Worm (Caenorhabditis elegans) whole organism, L1 larva: ENCODE data around the gene F59D12.3.
A peak's percentile ranks its signal among the peaks of the same experiment; 100 is the strongest.

Experiments used
- C16A3.4 ChIP-seq: fragments of 150-350 bp; optimal IDR thresholded peaks from 2 replicates; lab custom pipeline; 2014; ENCODE audit warnings: missing biosample characterization, missing genetic modification characterization
- F16B12.6 ChIP-seq: fragments of 150-350 bp; optimal IDR thresholded peaks from 2 replicates; lab custom pipeline; 2014; ENCODE audit warnings: missing biosample characterization, missing genetic modification characterization
- aha-1 ChIP-seq: fragments of 150-350 bp; optimal IDR thresholded peaks from 2 replicates; lab custom pipeline; 2014; ENCODE audit warnings: missing biosample characterization, missing genetic modification characterization
- ama-1 ChIP-seq: fragments of 150-350 bp; optimal IDR thresholded peaks from 2 replicates; lab custom pipeline; 2014
- blmp-1 ChIP-seq: fragments of 150-350 bp; optimal IDR thresholded peaks from 2 replicates; lab custom pipeline; 2014; ENCODE audit warnings: missing biosample characterization, missing genetic modification characterization
- ceh-63 ChIP-seq: fragments of 200-800 bp; sonication (Bioruptor generic); optimal IDR thresholded peaks from 2 replicates; lab custom pipeline; 2018; ENCODE audit warnings: mild to moderate bottlenecking, missing genetic modification characterization, missing compliant biosample characterization
- ceh-90 ChIP-seq: sonication (generic microtip); optimal IDR thresholded peaks from 2 replicates; lab custom pipeline; 2016; ENCODE audit warnings: missing genetic modification characterization, missing compliant biosample characterization
- ces-1 ChIP-seq: fragments of 150-350 bp; optimal IDR thresholded peaks from 2 replicates; lab custom pipeline; 2014; ENCODE audit warnings: missing biosample characterization, missing genetic modification reagents, missing genetic modification characterization
- dpl-1 ChIP-seq, 3 experiments: fragments of 150-350 bp in 2 of 3; sonication (generic microtip) in 1 of 3; optimal IDR thresholded peaks; 2 replicates each; lab custom pipeline; 2014 to 2017; ENCODE audit warnings: missing biosample characterization in 3 of 3, missing genetic modification characterization in 3 of 3, missing genetic modification reagents in 3 of 3
- dsc-1 ChIP-seq: sonication (generic microtip); optimal IDR thresholded peaks from 2 replicates; lab custom pipeline; 2016; ENCODE audit warnings: mild to moderate bottlenecking, missing genetic modification characterization, missing compliant biosample characterization
- efl-3 ChIP-seq: fragments of 200-800 bp; sonication (Bioruptor generic); optimal IDR thresholded peaks from 2 replicates; lab custom pipeline; 2018; ENCODE audit warnings: mild to moderate bottlenecking, missing genetic modification characterization, missing compliant biosample characterization
- egl-27 ChIP-seq, 2 experiments: fragments of 150-350 bp in 1 of 2; sonication (generic microtip); optimal IDR thresholded peaks; 3 replicates each; lab custom pipeline; 2017 to 2018; ENCODE audit warnings: missing biosample characterization in 2 of 2, missing genetic modification characterization in 2 of 2, missing genetic modification reagents in 2 of 2
- elt-2 ChIP-seq: sonication (generic microtip); optimal IDR thresholded peaks from 2 replicates; lab custom pipeline; 2016; ENCODE audit warnings: missing genetic modification characterization, mild to moderate bottlenecking, inconsistent platforms, missing compliant biosample characterization, missing genetic modification reagents
- fkh-10 ChIP-seq: sonication (generic microtip); optimal IDR thresholded peaks from 2 replicates; lab custom pipeline; 2017; ENCODE audit warnings: missing biosample characterization, missing genetic modification reagents, missing genetic modification characterization
- fkh-8 ChIP-seq: sonication (generic microtip); optimal IDR thresholded peaks from 2 replicates; lab custom pipeline; 2016; ENCODE audit warnings: mild to moderate bottlenecking, missing genetic modification characterization, missing compliant biosample characterization
- hlh-4 ChIP-seq: sonication (generic microtip); optimal IDR thresholded peaks from 2 replicates; lab custom pipeline; 2016; ENCODE audit warnings: mild to moderate bottlenecking, missing genetic modification characterization, missing compliant biosample characterization
- isw-1 ChIP-seq: fragments of 200-800 bp; sonication (Bioruptor generic); IDR thresholded peaks from 2 replicates; pipeline ENCODE4 v1.3.6; 2022; ENCODE audit warnings: missing genetic modification characterization, missing compliant biosample characterization
- jun-1 ChIP-seq: fragments of 150-350 bp; optimal IDR thresholded peaks from 2 replicates; lab custom pipeline; 2014; ENCODE audit warnings: missing biosample characterization, missing genetic modification reagents, missing genetic modification characterization
- lin-14 ChIP-seq: fragments of 200-800 bp; sonication (Bioruptor generic); optimal IDR thresholded peaks from 2 replicates; lab custom pipeline; 2018; ENCODE audit warnings: mild to moderate bottlenecking, missing genetic modification characterization, moderate library complexity, missing compliant biosample characterization
- lin-15B ChIP-seq: fragments of 150-350 bp; sonication (generic microtip); optimal IDR thresholded peaks from 3 replicates; lab custom pipeline; 2014; ENCODE audit warnings: missing biosample characterization, missing genetic modification characterization
- lin-35 ChIP-seq, 2 experiments: fragments of 150-350 bp; optimal IDR thresholded peaks; 2 replicates each; lab custom pipeline; 2014; ENCODE audit warnings: missing biosample characterization in 2 of 2, missing genetic modification characterization in 2 of 2, missing genetic modification reagents in 2 of 2
- lir-3 ChIP-seq: sonication (generic microtip); optimal IDR thresholded peaks from 2 replicates; lab custom pipeline; 2016; ENCODE audit warnings: mild to moderate bottlenecking, missing genetic modification characterization, moderate library complexity, missing compliant biosample characterization; ENCODE audit not compliant: poor library complexity
- mab-9 ChIP-seq: fragments of 200-800 bp; sonication (Bioruptor generic); IDR thresholded peaks from 2 replicates; pipeline ENCODE4 v1.3.6; 2022; ENCODE audit warnings: missing genetic modification reagents, missing genetic modification characterization, missing compliant biosample characterization
- mdl-1 ChIP-seq, 2 experiments: fragments of 150-350 bp; optimal IDR thresholded peaks; 2 replicates each; lab custom pipeline; 2014 to 2017; ENCODE audit warnings: missing biosample characterization in 2 of 2, missing genetic modification characterization in 2 of 2, inconsistent platforms in 1 of 2
- mef-2 ChIP-seq: fragments of 150-350 bp; optimal IDR thresholded peaks from 2 replicates; lab custom pipeline; 2014; ENCODE audit warnings: missing biosample characterization, missing genetic modification characterization
- nhr-11 ChIP-seq: fragments of 150-350 bp; optimal IDR thresholded peaks from 2 replicates; lab custom pipeline; 2014; ENCODE audit warnings: missing biosample characterization, missing genetic modification characterization
- nhr-19 ChIP-seq: fragments of 200-800 bp; sonication (Bioruptor generic); conservative IDR thresholded peaks from 2 replicates; pipeline ENCODE4 v1.3.6; 2022; ENCODE audit warnings: missing genetic modification characterization, missing compliant biosample characterization
- nhr-20 ChIP-seq: sonication (generic microtip); optimal IDR thresholded peaks from 2 replicates; lab custom pipeline; 2016; ENCODE audit warnings: mild to moderate bottlenecking, missing genetic modification characterization, missing compliant biosample characterization
- nhr-237 ChIP-seq: fragments of 150-350 bp; optimal IDR thresholded peaks from 2 replicates; lab custom pipeline; 2014; ENCODE audit warnings: missing biosample characterization, missing genetic modification characterization
- nhr-28 ChIP-seq: fragments of 150-350 bp; optimal IDR thresholded peaks from 2 replicates; lab custom pipeline; 2014; ENCODE audit warnings: missing biosample characterization, missing genetic modification characterization
- nhr-47 ChIP-seq: sonication (generic microtip); optimal IDR thresholded peaks from 2 replicates; lab custom pipeline; 2016; ENCODE audit warnings: mild to moderate bottlenecking, missing genetic modification characterization, moderate library complexity, missing compliant biosample characterization
- nhr-84 ChIP-seq: sonication (generic microtip); optimal IDR thresholded peaks from 2 replicates; lab custom pipeline; 2017; ENCODE audit warnings: missing biosample characterization, missing genetic modification characterization
- pag-3 ChIP-seq: sonication (generic microtip); optimal IDR thresholded peaks from 2 replicates; lab custom pipeline; 2017; ENCODE audit warnings: missing genetic modification characterization, mild to moderate bottlenecking, missing compliant biosample characterization, antibody characterized with exemption, borderline replicate concordance; ENCODE audit not compliant: insufficient read depth
- pax-3 ChIP-seq: fragments of 200-800 bp; sonication (Bioruptor generic); optimal IDR thresholded peaks from 2 replicates; lab custom pipeline; 2018; ENCODE audit warnings: mild to moderate bottlenecking, missing genetic modification characterization, moderate library complexity, missing compliant biosample characterization
- rnt-1 ChIP-seq: sonication (generic microtip); optimal IDR thresholded peaks from 2 replicates; lab custom pipeline; 2016; ENCODE audit warnings: mild to moderate bottlenecking, missing genetic modification characterization, moderate library complexity, missing compliant biosample characterization
- snpc-4 ChIP-seq: fragments of 150-350 bp; optimal IDR thresholded peaks from 2 replicates; lab custom pipeline; 2014; ENCODE audit warnings: missing biosample characterization, missing genetic modification characterization
- snu-23 ChIP-seq: sonication (generic microtip); optimal IDR thresholded peaks from 2 replicates; lab custom pipeline; 2016; ENCODE audit warnings: missing genetic modification characterization, missing compliant biosample characterization
- sptf-1 ChIP-seq: fragments of 150-350 bp; optimal IDR thresholded peaks from 2 replicates; lab custom pipeline; 2014; ENCODE audit warnings: missing biosample characterization, missing genetic modification characterization
- sup-37 ChIP-seq: fragments of 200-800 bp; sonication (Bioruptor generic); optimal IDR thresholded peaks from 2 replicates; lab custom pipeline; 2018; ENCODE audit warnings: mild to moderate bottlenecking, missing genetic modification characterization, missing compliant biosample characterization
- tbx-2 ChIP-seq: sonication (generic microtip); optimal IDR thresholded peaks from 2 replicates; lab custom pipeline; 2016; ENCODE audit warnings: missing genetic modification characterization, missing compliant biosample characterization
- tlp-1 ChIP-seq: fragments of 150-350 bp; optimal IDR thresholded peaks from 2 replicates; lab custom pipeline; 2014; ENCODE audit warnings: missing biosample characterization, missing genetic modification characterization
- unc-130 ChIP-seq: fragments of 150-350 bp; optimal IDR thresholded peaks from 2 replicates; lab custom pipeline; 2017; ENCODE audit warnings: missing biosample characterization, missing genetic modification characterization, inconsistent platforms
- unc-62 ChIP-seq: fragments of 150-350 bp; optimal IDR thresholded peaks from 2 replicates; lab custom pipeline; 2014; ENCODE audit warnings: missing biosample characterization, missing genetic modification reagents, missing genetic modification characterization
- unc-86 ChIP-seq: sonication (generic microtip); optimal IDR thresholded peaks from 2 replicates; lab custom pipeline; 2016; ENCODE audit warnings: missing genetic modification characterization, missing compliant biosample characterization
- xbp-1 ChIP-seq: sonication (generic microtip); optimal IDR thresholded peaks from 2 replicates; lab custom pipeline; 2016; ENCODE audit warnings: missing genetic modification characterization, missing compliant biosample characterization
- zag-1 ChIP-seq: fragments of 150-350 bp; optimal IDR thresholded peaks from 2 replicates; lab custom pipeline; 2014; ENCODE audit warnings: missing biosample characterization, missing genetic modification characterization
- zip-4 ChIP-seq: fragments of 200-800 bp; sonication (Bioruptor generic); optimal IDR thresholded peaks from 2 replicates; lab custom pipeline; 2018; ENCODE audit warnings: mild to moderate bottlenecking, missing genetic modification characterization, moderate library complexity, missing compliant biosample characterization

F59D12.3 gene

ce11 chrX:15619273-15619672 is 31.5 kb downstream of the F59D12.3 start (continued):
- TF ChIP-seq rnt-1 (tag; lab: Kevin White, UChicago): peak; percentile 36
- TF ChIP-seq nhr-237: no peak
- no peak for TF ChIP-seq ces-1
- no peak for TF ChIP-seq lin-15B (tag; lab: Kevin White, UChicago)
- no peak for TF ChIP-seq mef-2 (tag; lab: Kevin White, UChicago)
- peak; percentile 37 for TF ChIP-seq elt-2 (tag; lab: Kevin White, UChicago)
- TF ChIP-seq xbp-1 (tag; lab: Kevin White, UChicago): no peak
- TF ChIP-seq fkh-10 (GFP tag; lab: Kevin White, UChicago): no peak
- no peak for TF ChIP-seq zip-4
- TF ChIP-seq pag-3: no peak
- no peak for TF ChIP-seq nhr-28 (tag; lab: Kevin White, UChicago)
- TF ChIP-seq unc-86 (tag; lab: Kevin White, UChicago): no peak
- TF ChIP-seq lin-14: peak; percentile 34
- no peak for TF ChIP-seq tbx-2 (tag; lab: Kevin White, UChicago)
- TF ChIP-seq nhr-47: peak; percentile 59
- TF ChIP-seq fkh-8: peak; percentile 62
- no peak for TF ChIP-seq sup-37 (GFP tag; lab: Kevin White, UChicago)
- TF ChIP-seq jun-1 (tag; lab: Kevin White, UChicago): no peak
- no peak for TF ChIP-seq ceh-90
- TF ChIP-seq mab-9 (GFP tag; lab: Robert Waterston, UW): no peak
- no peak for TF ChIP-seq unc-130 (tag; lab: Kevin White, UChicago)
- no peak for TF ChIP-seq ama-1 (lab: Kevin White, UChicago)
- peak; percentile 50 for TF ChIP-seq snu-23 (GFP tag; lab: Kevin White, UChicago)
- TF ChIP-seq isw-1 (GFP tag; lab: Robert Waterston, UW): no peak
- peak; percentile 36 for TF ChIP-seq nhr-19 (GFP tag; lab: Robert Waterston, UW)
- TF ChIP-seq unc-62 (GFP tag; lab: Kevin White, UChicago): no peak
- no peak for TF ChIP-seq egl-27 (tag; optimal IDR thresholded peaks at IDR 0.05; lab: Kevin White, UChicago)
- TF ChIP-seq efl-3 (GFP tag; lab: Kevin White, UChicago): no peak
- TF ChIP-seq zag-1 (tag; lab: Kevin White, UChicago): no peak
- TF ChIP-seq nhr-11 (tag; lab: Kevin White, UChicago): no peak
- no peak for TF ChIP-seq hlh-4 (tag; lab: Kevin White, UChicago)
- no peak for TF ChIP-seq snpc-4 (tag; lab: Kevin White, UChicago)
- TF ChIP-seq nhr-20 (tag; lab: Kevin White, UChicago): peak; percentile 32
- TF ChIP-seq nhr-84 (tag; lab: Kevin White, UChicago): no peak
- peak in 1 of 2 experiments; percentile 27 for TF ChIP-seq lin-35 (GFP tag; optimal IDR thresholded peaks at IDR 0.05; lab: Kevin White, UChicago)
- TF ChIP-seq pax-3: no peak
- TF ChIP-seq dsc-1 (tag; lab: Kevin White, UChicago): no peak
- TF ChIP-seq dpl-1 (GFP tag; optimal IDR thresholded peaks at IDR 0.05; lab: Kevin White, UChicago): no peak
- no peak for TF ChIP-seq blmp-1
- no peak for TF ChIP-seq aha-1 (tag; lab: Kevin White, UChicago)
- no peak for TF ChIP-seq sptf-1 (tag; lab: Kevin White, UChicago)
- no peak for TF ChIP-seq C16A3.4 (tag; lab: Kevin White, UChicago)
- no peak for TF ChIP-seq mdl-1 (tag; optimal IDR thresholded peaks at IDR 0.05; lab: Kevin White, UChicago)
- no peak for TF ChIP-seq F16B12.6 (tag; lab: Kevin White, UChicago)
- TF ChIP-seq ceh-63 (GFP tag; lab: Kevin White, UChicago): no peak
- TF ChIP-seq lir-3 (tag; lab: Kevin White, UChicago): peak; percentile 1
- TF ChIP-seq tlp-1 (tag; lab: Kevin White, UChicago): no peak
